Worm (Caenorhabditis elegans) whole organism, young adult: Measurements from ENCODE around the gene spe-19.

ENCODE experiments used
- ama-1 ChIP-seq, 3 experiments: fragments of 150-350 bp in 1 of 3; sonication (generic microtip) in 2 of 3; optimal IDR thresholded peaks; 2 replicates each; lab custom pipeline; 2014 to 2018; ENCODE audit warnings: missing biosample characterization in 2 of 3, missing genetic modification characterization in 2 of 3, missing genetic modification reagents in 2 of 3
- aptf-2 ChIP-seq: fragments of 200-800 bp; sonication (Bioruptor generic); conservative IDR thresholded peaks from 2 replicates; pipeline ENCODE4 v1.3.6; 2022; ENCODE audit warnings: missing genetic modification reagents, missing genetic modification characterization, missing compliant biosample characterization
- attf-5 ChIP-seq: fragments of 200-800 bp; sonication (Bioruptor generic); optimal IDR thresholded peaks from 2 replicates; lab custom pipeline; 2018; ENCODE audit warnings: mild to moderate bottlenecking, missing genetic modification characterization, missing compliant biosample characterization
- ceh-79 ChIP-seq: sonication (generic microtip); optimal IDR thresholded peaks from 2 replicates; lab custom pipeline; 2017; ENCODE audit warnings: mild to moderate bottlenecking, missing genetic modification characterization, missing compliant biosample characterization
- hlh-26 ChIP-seq: fragments of 200-800 bp; sonication (Bioruptor generic); conservative IDR thresholded peaks from 2 replicates; pipeline ENCODE4 v1.3.6; 2022; ENCODE audit warnings: missing genetic modification reagents, missing genetic modification characterization, missing compliant biosample characterization
- lsl-1 ChIP-seq: fragments of 200-800 bp; sonication (Bioruptor generic); optimal IDR thresholded peaks from 2 replicates; lab custom pipeline; 2018; ENCODE audit warnings: mild to moderate bottlenecking, missing genetic modification characterization, moderate library complexity, missing compliant biosample characterization
- mel-28 ChIP-seq: sonication (generic microtip); optimal IDR thresholded peaks from 2 replicates; lab custom pipeline; 2016; ENCODE audit warnings: borderline replicate concordance, mild to moderate bottlenecking, missing genetic modification characterization, missing compliant biosample characterization
- nfya-1 ChIP-seq: sonication (generic microtip); optimal IDR thresholded peaks from 2 replicates; lab custom pipeline; 2017; ENCODE audit warnings: antibody characterized with exemption, missing compliant biosample characterization, missing genetic modification characterization, borderline replicate concordance; ENCODE audit not compliant: insufficient read depth
- pha-4 ChIP-seq: fragments of 150-350 bp; sonication (generic microtip); optimal IDR thresholded peaks from 2 replicates; lab custom pipeline; 2014; ENCODE audit warnings: missing biosample characterization, missing genetic modification reagents, missing genetic modification characterization
- snpc-4 ChIP-seq, 5 experiments: fragments of 150-350 bp in 1 of 5; sonication (generic microtip) in 4 of 5; optimal IDR thresholded peaks; 2 replicates each; lab custom pipeline; 2014 to 2018; ENCODE audit warnings: missing genetic modification characterization in 5 of 5, missing biosample characterization in 3 of 5, antibody characterized with exemption in 2 of 5, mild to moderate bottlenecking in 2 of 5, missing compliant biosample characterization in 2 of 5, missing genotype in 2 of 5, moderate library complexity in 2 of 5, missing genetic modification reagents in 1 of 5
- unc-62 ChIP-seq: fragments of 150-350 bp; optimal IDR thresholded peaks from 2 replicates; lab custom pipeline; 2014; ENCODE audit warnings: missing biosample characterization, missing genetic modification reagents, missing genetic modification characterization
- ztf-6 ChIP-seq: fragments of 200-800 bp; sonication (Bioruptor generic); IDR thresholded peaks from 2 replicates; pipeline ENCODE4 v1.3.6; 2022; ENCODE audit warnings: missing genetic modification reagents, missing genetic modification characterization, missing compliant biosample characterization

DNA sequence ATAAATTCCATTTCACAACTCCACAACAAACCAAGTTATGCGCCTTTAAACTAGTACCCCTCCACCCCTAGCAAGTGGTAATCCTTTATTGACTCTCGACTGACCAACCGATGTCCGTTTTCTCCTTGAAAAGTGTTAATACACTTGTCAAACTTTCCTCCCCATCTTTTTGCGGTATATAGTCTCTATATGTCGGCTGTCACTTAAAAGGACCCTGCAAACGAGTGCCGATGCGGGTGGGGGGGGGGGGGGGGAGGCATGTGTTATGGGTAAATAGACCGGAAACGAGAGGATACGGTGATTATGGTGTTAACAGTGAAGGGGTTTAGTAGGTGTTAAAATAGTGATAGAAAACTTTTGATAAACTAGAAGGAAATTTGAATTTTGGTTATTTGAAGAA, 17.9 kb upstream of the spe-19 start:
- TF ChIP-seq ama-1 (optimal IDR thresholded peaks at IDR 0.05; lab: Kevin White, UChicago) (no peak), ama-1 (GFP tag; optimal IDR thresholded peaks at IDR 0.05; lab: Kevin White, UChicago) (no peak), unc-62 (GFP tag; lab: Kevin White, UChicago) (no peak), pha-4 (tag; lab: Kevin White, UChicago) (no peak), mel-28 (tag; lab: Kevin White, UChicago) (no peak), snpc-4 (GFP tag; optimal IDR thresholded peaks at IDR 0.05; lab: Kevin White, UChicago) (no peak), snpc-4 (tag; optimal IDR thresholded peaks at IDR 0.05; lab: Kevin White, UChicago) (no peak), ztf-6 (GFP tag; lab: Robert Waterston, UW) (no peak), attf-5 (GFP tag; lab: Kevin White, UChicago) (no peak), aptf-2 (GFP tag; lab: Robert Waterston, UW) (no peak), lsl-1 (GFP tag; lab: Kevin White, UChicago) (no peak), ceh-79 (tag; lab: Kevin White, UChicago) (no peak), nfya-1 (tag; lab: Kevin White, UChicago) (no peak), hlh-26 (GFP tag; lab: Robert Waterston, UW) (no peak)
